Fruit fly (Drosophila melanogaster) whole organism, pupa: ENCODE measurements around the gene CG2652.

ENCODE experiments used
- CG10348 ChIP-seq: fragments of 200-800 bp; sonication (Bioruptor generic); IDR thresholded peaks from 2 replicates; pipeline ENCODE4 v1.3.6; 2022; ENCODE audit warnings: missing biosample characterization, missing genetic modification characterization
- CG12605 ChIP-seq: fragments of 200-800 bp; sonication (Bioruptor generic); IDR thresholded peaks from 2 replicates; pipeline ENCODE4 v1.3.6; 2022; ENCODE audit warnings: missing biosample characterization, missing genetic modification characterization
- CG13204 ChIP-seq: fragments of 200-800 bp; sonication (Bioruptor generic); optimal IDR thresholded peaks from 2 replicates; lab custom pipeline; 2018; ENCODE audit warnings: missing biosample characterization, mild to moderate bottlenecking, missing genetic modification characterization, moderate library complexity
- CG14655 ChIP-seq: fragments of 200-800 bp; sonication (Bioruptor generic); optimal IDR thresholded peaks from 3 replicates; lab custom pipeline; 2017; ENCODE audit warnings: mild to moderate bottlenecking, missing biosample characterization, missing genetic modification reagents, missing genetic modification characterization
- CG15710 ChIP-seq: fragments of 200-800 bp; sonication (Bioruptor generic); optimal IDR thresholded peaks from 2 replicates; lab custom pipeline; 2018; ENCODE audit warnings: missing biosample characterization, mild to moderate bottlenecking, missing genetic modification characterization, moderate library complexity
- CG17806 ChIP-seq: fragments of 200-800 bp; sonication (Bioruptor generic); optimal IDR thresholded peaks from 2 replicates; lab custom pipeline; 2018; ENCODE audit warnings: missing biosample characterization, mild to moderate bottlenecking, missing genetic modification characterization, moderate library complexity
- CG32121 ChIP-seq: fragments of 200-800 bp; sonication (Bioruptor generic); IDR thresholded peaks from 2 replicates; pipeline ENCODE4 v1.3.6; 2022; ENCODE audit warnings: missing biosample characterization, missing genetic modification characterization
- CG34367 ChIP-seq: fragments of 200-800 bp; sonication (Bioruptor generic); optimal IDR thresholded peaks from 2 replicates; lab custom pipeline; 2018; ENCODE audit warnings: missing biosample characterization, mild to moderate bottlenecking, missing genetic modification characterization
- CG4496 ChIP-seq: fragments of 200-800 bp; sonication (Bioruptor generic); IDR thresholded peaks from 3 replicates; pipeline ENCODE4 v1.3.6; 2022; ENCODE audit warnings: missing biosample characterization, missing genetic modification characterization
- CG8159 ChIP-seq: fragments of 200-800 bp; sonication (Bioruptor generic); optimal IDR thresholded peaks from 3 replicates; lab custom pipeline; 2018; ENCODE audit warnings: missing biosample characterization, mild to moderate bottlenecking, missing genetic modification characterization, moderate library complexity
- CG8301 ChIP-seq: fragments of 200-800 bp; sonication (Bioruptor generic); optimal IDR thresholded peaks from 2 replicates; lab custom pipeline; 2018; ENCODE audit warnings: missing biosample characterization, mild to moderate bottlenecking, missing genetic modification characterization
- CG9948 ChIP-seq: fragments of 200-800 bp; sonication (Bioruptor generic); optimal IDR thresholded peaks from 2 replicates; lab custom pipeline; 2018; ENCODE audit warnings: missing biosample characterization, mild to moderate bottlenecking, missing genetic modification characterization, moderate library complexity
- D1 ChIP-seq: fragments of 200-800 bp; sonication (Bioruptor generic); optimal IDR thresholded peaks from 2 replicates; lab custom pipeline; 2018; ENCODE audit warnings: missing biosample characterization, mild to moderate bottlenecking, missing genetic modification characterization, moderate library complexity
- EcR ChIP-seq: fragments of 200-800 bp; sonication (Bioruptor generic); optimal IDR thresholded peaks from 3 replicates; lab custom pipeline; 2019; ENCODE audit warnings: missing biosample characterization, missing genetic modification characterization, mild to moderate bottlenecking, moderate library complexity, missing genetic modification reagents
- Ets98B ChIP-seq: fragments of 200-800 bp; sonication (Bioruptor generic); IDR thresholded peaks from 2 replicates; pipeline ENCODE4 v1.3.6; 2022; ENCODE audit warnings: missing biosample characterization, missing genetic modification characterization
- Pif1A ChIP-seq: fragments of 200-800 bp; sonication (Bioruptor generic); optimal IDR thresholded peaks from 3 replicates; lab custom pipeline; 2016; ENCODE audit warnings: missing biosample characterization, missing genetic modification characterization
- Pif1B ChIP-seq: fragments of 200-800 bp; sonication (Bioruptor generic); optimal IDR thresholded peaks from 3 replicates; lab custom pipeline; 2016; ENCODE audit warnings: missing biosample characterization, missing genetic modification characterization
- Snoo ChIP-seq: fragments of 200-800 bp; sonication (Bioruptor generic); optimal IDR thresholded peaks from 3 replicates; lab custom pipeline; 2017; ENCODE audit warnings: missing biosample characterization, mild to moderate bottlenecking, missing genetic modification characterization, inconsistent platforms
- fd96Ca ChIP-seq: fragments of 200-800 bp; sonication (Bioruptor generic); IDR thresholded peaks from 3 replicates; pipeline ENCODE4 v1.3.6; 2022; ENCODE audit warnings: missing biosample characterization, missing genetic modification characterization
- gl ChIP-seq: fragments of 200-800 bp; sonication (Bioruptor generic); optimal IDR thresholded peaks from 2 replicates; lab custom pipeline; 2018; ENCODE audit warnings: missing biosample characterization, mild to moderate bottlenecking, missing genetic modification characterization
- rn ChIP-seq: fragments of 200-800 bp; sonication (Bioruptor generic); IDR thresholded peaks from 2 replicates; pipeline ENCODE4 v1.3.6; 2022; ENCODE audit warnings: missing biosample characterization, missing genetic modification characterization

Gene CG2652

DNA sequence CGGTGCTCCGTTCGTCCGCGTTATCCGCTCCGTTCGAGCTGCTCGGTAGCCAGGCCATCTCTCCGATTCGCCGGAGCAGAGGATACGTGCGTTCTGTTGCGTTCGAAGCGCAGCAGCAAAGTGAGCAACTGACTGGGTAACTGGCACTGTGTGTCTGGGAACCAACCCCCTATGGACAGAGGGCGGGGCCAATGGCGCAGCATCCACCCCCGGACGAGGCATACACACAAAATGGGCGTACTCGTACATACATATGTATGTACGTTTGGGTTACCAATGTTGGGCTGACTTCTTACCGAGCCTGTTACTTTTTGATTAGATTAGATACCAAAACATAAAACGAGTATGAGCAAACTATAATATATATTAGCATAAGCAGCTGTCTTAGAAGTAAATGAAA lies 1.1 kb downstream of the CG2652 start, which contains the start of gene HLH3B:
Gene HLH3B (minus strand): TSS at position 123 of the 400 bp plus-strand sequence.
- TF ChIP-seq CG8301 (tag; lab: Kevin White, UChicago) (no peak), fd96Ca (GFP tag; lab: Robert Waterston, UW) (no peak), CG32121 (GFP tag; lab: Robert Waterston, UW) (no peak), CG34367 (tag; lab: Kevin White, UChicago) (no peak), Pif1B (GFP tag; lab: Kevin White, UChicago) (no peak), CG4496 (GFP tag; lab: Robert Waterston, UW) (no peak), CG13204 (GFP tag; lab: Kevin White, UChicago) (no peak), CG10348 (GFP tag; lab: Robert Waterston, UW) (no peak), EcR (GFP tag; lab: Kevin White, UChicago) (no peak), D1 (tag; lab: Kevin White, UChicago) (no peak), gl (tag; lab: Kevin White, UChicago) (no peak), CG17806 (tag; lab: Kevin White, UChicago) (no peak)
- TF ChIP-seq, all 21 proteins: peak for 0

DNA sequence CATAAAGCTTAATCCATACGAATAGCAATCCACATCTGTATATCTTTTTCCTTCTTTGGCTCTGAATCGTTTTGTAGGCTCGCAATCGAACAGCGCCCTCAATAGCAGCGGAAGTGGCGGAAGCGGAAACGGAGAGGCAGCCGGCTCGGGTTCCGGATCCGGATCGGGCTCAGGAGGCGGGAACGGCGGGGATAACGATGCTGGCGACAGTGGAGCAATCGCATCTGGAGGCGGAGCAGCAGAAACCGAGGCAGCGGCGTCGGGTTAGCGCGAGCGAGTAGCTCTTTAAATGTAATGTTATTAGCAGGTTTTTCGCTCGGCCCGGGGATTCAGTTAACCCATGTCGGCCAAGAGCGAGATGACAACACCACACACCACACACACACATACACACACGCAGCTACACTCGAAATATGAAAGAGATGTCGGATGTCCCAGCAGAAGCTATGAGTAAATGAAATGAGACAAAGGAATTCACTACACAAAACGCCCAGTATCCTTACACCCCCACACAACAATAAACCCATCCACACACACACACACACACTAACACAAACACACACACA lies 5.6 kb downstream of the CG2652 start:
- TF ChIP-seq CG4496 (GFP tag; lab: Robert Waterston, UW) (peak; percentile 59; the same call in 2 of the 3 replicates), D1 (tag; lab: Kevin White, UChicago) (no peak), CG17806 (tag; lab: Kevin White, UChicago) (no peak), gl (tag; lab: Kevin White, UChicago) (no peak), EcR (GFP tag; lab: Kevin White, UChicago) (no peak)
- TF ChIP-seq, all 21 proteins: peak for 1

DNA sequence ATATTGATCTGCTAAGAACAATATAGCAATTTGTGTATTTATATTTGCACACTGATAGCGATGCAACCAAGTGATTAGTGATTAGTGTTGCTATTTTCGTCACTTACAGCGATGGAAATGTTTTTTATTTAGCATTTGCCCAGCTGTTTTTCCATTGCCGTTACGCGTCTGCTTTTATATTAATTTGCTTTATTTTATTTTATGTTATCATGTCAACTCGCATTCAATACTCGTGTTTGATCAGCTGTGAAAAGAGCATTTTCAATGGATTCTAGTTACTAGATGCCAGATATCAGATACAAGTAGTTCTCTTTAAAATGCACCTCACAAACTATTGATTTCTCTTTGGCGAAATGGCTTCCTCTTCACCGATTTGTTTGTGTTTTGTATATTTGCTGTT lies 19.3 kb downstream of the CG2652 start:
- no peak for TF ChIP-seq CG32121 (GFP tag; lab: Robert Waterston, UW)
- no peak for TF ChIP-seq CG34367 (tag; lab: Kevin White, UChicago)
- no peak for TF ChIP-seq CG12605 (GFP tag; lab: Robert Waterston, UW)
- no peak for TF ChIP-seq rn

DNA sequence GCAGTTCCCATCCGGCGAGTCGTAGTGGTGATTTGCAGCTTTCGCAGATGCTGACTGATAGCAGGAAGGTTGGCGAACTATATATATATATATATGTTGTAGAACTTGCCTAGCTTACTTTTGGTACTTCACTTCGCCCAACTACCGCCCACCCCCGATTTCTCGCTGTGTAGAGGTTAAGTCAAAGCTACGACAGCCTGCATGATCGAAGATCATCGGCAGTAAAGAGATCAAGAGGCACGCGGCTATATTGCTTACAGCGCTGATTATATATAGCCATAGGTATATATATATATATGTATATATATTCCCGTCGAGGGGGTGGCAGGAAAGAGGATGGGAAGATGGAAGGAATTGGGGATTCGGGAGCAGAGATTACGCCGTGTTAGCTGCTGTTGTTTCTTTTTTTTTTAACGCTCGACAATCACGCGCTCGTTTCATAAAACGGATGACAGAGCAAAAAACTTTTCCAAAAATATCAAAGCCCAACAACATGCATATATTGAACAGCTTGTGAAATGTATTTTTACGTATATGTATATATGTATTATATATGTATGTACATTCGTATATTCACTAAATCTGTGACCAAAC lies 20.1 kb downstream of the CG2652 start:
- TF ChIP-seq CG10348 (GFP tag; lab: Robert Waterston, UW) (no peak), CG34367 (tag; lab: Kevin White, UChicago) (no peak), CG8301 (tag; lab: Kevin White, UChicago) (no peak), CG12605 (GFP tag; lab: Robert Waterston, UW) (no peak), CG14655 (GFP tag; lab: Kevin White, UChicago) (no peak), gl (tag; lab: Kevin White, UChicago) (no peak), EcR (GFP tag; lab: Kevin White, UChicago) (no peak), CG17806 (tag; lab: Kevin White, UChicago) (no peak), CG9948 (tag; lab: Kevin White, UChicago) (no peak), rn (no peak), D1 (tag; lab: Kevin White, UChicago) (no peak), Ets98B (no peak), fd96Ca (GFP tag; lab: Robert Waterston, UW) (no peak), CG8159 (tag; lab: Kevin White, UChicago) (no peak), Pif1A (GFP tag; lab: Kevin White, UChicago) (no peak), CG15710 (no peak), CG4496 (GFP tag; lab: Robert Waterston, UW) (no peak)

DNA sequence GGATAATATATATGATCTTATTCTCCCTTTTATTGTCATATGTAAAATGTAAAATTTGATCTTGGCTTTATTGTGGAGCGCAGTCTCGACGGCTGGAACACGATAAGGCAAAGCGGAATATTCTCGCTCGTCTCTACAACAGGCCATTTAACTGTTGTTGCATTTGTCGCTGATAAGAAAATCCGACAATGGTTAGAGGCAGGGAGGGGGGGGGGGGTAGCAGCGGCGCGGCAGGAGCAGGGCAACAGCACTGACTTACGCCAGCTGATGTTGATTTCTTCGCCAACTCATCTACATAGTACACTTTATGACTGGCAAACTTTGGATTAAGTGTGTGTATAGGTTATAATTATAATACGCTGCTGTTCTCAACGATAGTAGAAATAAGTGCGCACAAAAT lies 21.0 kb downstream of the CG2652 start:
- 0 out of 2 replicates have a peak, but pooled peaks have one; percentile 11 for TF ChIP-seq Ets98B
- TF ChIP-seq EcR (GFP tag; lab: Kevin White, UChicago), result peak; percentile 66
- no peak for TF ChIP-seq gl (tag; lab: Kevin White, UChicago)

DNA sequence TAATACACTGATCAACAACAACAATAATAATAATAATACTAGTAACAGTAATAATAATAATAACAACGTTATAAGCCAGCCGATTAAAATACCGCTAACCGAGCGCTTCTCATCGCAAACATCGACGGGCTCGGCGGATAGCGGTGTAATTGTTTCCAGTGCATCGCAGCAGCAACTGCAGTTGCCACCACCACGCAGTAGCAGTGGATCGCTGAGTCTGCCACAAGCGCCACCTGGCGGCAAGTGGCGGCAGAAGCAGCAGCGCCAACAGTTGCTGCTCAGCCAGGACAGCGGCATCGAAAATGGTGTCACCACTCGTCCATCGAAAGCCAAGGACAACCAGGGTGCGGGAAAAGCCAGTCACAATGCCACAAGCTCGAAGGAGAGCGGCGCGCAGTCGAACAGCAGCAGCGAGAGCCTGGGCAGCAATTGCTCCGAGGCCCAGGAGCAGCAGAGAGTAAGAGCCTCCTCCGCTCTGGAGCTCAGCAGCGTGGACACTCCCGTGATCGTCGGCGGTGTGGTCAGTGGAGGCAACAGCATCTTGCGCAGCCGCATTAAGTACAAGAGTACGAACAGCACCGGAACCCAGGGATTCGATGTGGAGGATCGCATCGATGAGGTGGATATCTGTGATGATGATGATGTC lies 23.2 kb downstream of the CG2652 start:
- TF ChIP-seq Pif1B (GFP tag; lab: Kevin White, UChicago) (peak; percentile 13), CG32121 (GFP tag; lab: Robert Waterston, UW) (no peak), D1 (tag; lab: Kevin White, UChicago) (no peak), CG13204 (GFP tag; lab: Kevin White, UChicago) (peak; percentile 16), CG4496 (GFP tag; lab: Robert Waterston, UW) (0 out of 3 replicates have a peak, but pooled peaks have one; percentile 54), EcR (GFP tag; lab: Kevin White, UChicago) (no peak), CG9948 (tag; lab: Kevin White, UChicago) (peak; percentile 16), CG34367 (tag; lab: Kevin White, UChicago) (no peak), CG10348 (GFP tag; lab: Robert Waterston, UW) (no peak), Ets98B (peak; percentile 48), CG17806 (tag; lab: Kevin White, UChicago) (peak; percentile 21), CG12605 (GFP tag; lab: Robert Waterston, UW) (0 out of 2 replicates have a peak, but pooled peaks have one; percentile 22), CG8301 (tag; lab: Kevin White, UChicago) (peak; percentile 35), CG8159 (tag; lab: Kevin White, UChicago) (no peak), fd96Ca (GFP tag; lab: Robert Waterston, UW) (peak; percentile 49; the same call in 1 of the 3 replicates), CG14655 (GFP tag; lab: Kevin White, UChicago) (peak; percentile 54), Snoo (tag; lab: Kevin White, UChicago) (peak; percentile 16), Pif1A (GFP tag; lab: Kevin White, UChicago) (no peak), gl (tag; lab: Kevin White, UChicago) (no peak), rn (0 out of 2 replicates have a peak, but pooled peaks have one; percentile 8), CG15710 (no peak)
